Worm (Caenorhabditis elegans): ENCODE results near the gene R10H10.3.
A peak's percentile ranks its signal among the peaks of the same experiment; 100 is the strongest.

The R10H10.3 gene

ce11 chrIV:10403193-10404058 is 15.1 kb downstream of the R10H10.3 start, which contains the start of gene gpa-7 (continued):
- TF ChIP-seq efl-1 (optimal IDR thresholded peaks at IDR 0.05) (peak; percentile 49 to 73), efl-1 (GFP tag; optimal IDR thresholded peaks at IDR 0.05 in 1 of 2) (peak; percentile 4 to 10), blmp-1 (tag; optimal IDR thresholded peaks at IDR 0.05) (peak; percentile 89), nhr-19 (GFP tag; conservative IDR thresholded peaks at IDR 0.05) (peak; percentile 39), fos-1 (tag; optimal IDR thresholded peaks at IDR 0.05) (peak; percentile 27), tlp-1 (tag; optimal IDR thresholded peaks at IDR 0.05) (no peak), nhr-76 (tag; optimal IDR thresholded peaks at IDR 0.05) (no peak), nhr-84 (tag; optimal IDR thresholded peaks at IDR 0.05) (no peak), fkh-8 (tag; optimal IDR thresholded peaks at IDR 0.05) (peak; percentile 88), irx-1 (tag; optimal IDR thresholded peaks at IDR 0.05) (peak; percentile 28), sox-4 (tag; optimal IDR thresholded peaks at IDR 0.05) (no peak), unc-30 (tag; optimal IDR thresholded peaks at IDR 0.05) (no peak), hlh-17 (GFP tag; optimal IDR thresholded peaks at IDR 0.05; ENCODE audit: borderline replicate concordance) (no peak), snu-23 (GFP tag; optimal IDR thresholded peaks at IDR 0.05) (peak; percentile 73), unc-62 (GFP tag; optimal IDR thresholded peaks at IDR 0.05) (no peak), lin-15B (tag; optimal IDR thresholded peaks at IDR 0.05) (no peak), ztf-4 (tag; optimal IDR thresholded peaks at IDR 0.05) (peak; percentile 41), hpl-2 (GFP tag; optimal IDR thresholded peaks at IDR 0.05) (no peak), C04F5.9 (tag; optimal IDR thresholded peaks at IDR 0.05) (no peak), fkh-10 (GFP tag; optimal IDR thresholded peaks at IDR 0.05) (peak; percentile 93), swsn-7 (tag; optimal IDR thresholded peaks at IDR 0.05) (peak; percentile 76), ceh-88 (GFP tag; IDR thresholded peaks at IDR 0.05) (no peak), fkh-4 (tag; optimal IDR thresholded peaks at IDR 0.05; ENCODE audit: borderline replicate concordance) (no peak), mdl-1 (tag; optimal IDR thresholded peaks at IDR 0.05) (peak in 1 of 2 experiments; percentile 49), lin-39 (tag; optimal IDR thresholded peaks at IDR 0.05) (no peak), ceh-63 (GFP tag; optimal IDR thresholded peaks at IDR 0.05) (no peak), nhr-77 (tag; optimal IDR thresholded peaks at IDR 0.05) (peak; percentile 50), egl-13 (tag; optimal IDR thresholded peaks at IDR 0.05) (peak; percentile 86)

ce11 chrIV:10409377-10409776 is 21.1 kb downstream of the R10H10.3 start, which contains the start of gene rfk-1:
Gene rfk-1, minus strand, starts transcription at chrIV:10409477.
- TF ChIP-seq mdl-1 (tag; optimal IDR thresholded peaks at IDR 0.05): no peak
- no peak for TF ChIP-seq nhr-71 (tag; optimal IDR thresholded peaks at IDR 0.05)
- no peak for TF ChIP-seq nhr-77 (tag; optimal IDR thresholded peaks at IDR 0.05)
- no peak for TF ChIP-seq lin-14 (GFP tag; optimal IDR thresholded peaks at IDR 0.05)
- no peak for TF ChIP-seq unc-62 (GFP tag; optimal IDR thresholded peaks at IDR 0.05)
- TF ChIP-seq nhr-85 (tag): no peak
- TF ChIP-seq C16A3.4 (tag; optimal IDR thresholded peaks at IDR 0.05): no peak
- TF ChIP-seq nhr-20 (tag; optimal IDR thresholded peaks at IDR 0.05): no peak
- no peak for TF ChIP-seq F16B12.6 (tag; optimal IDR thresholded peaks at IDR 0.05)
- no peak for TF ChIP-seq blmp-1 (tag; optimal IDR thresholded peaks at IDR 0.05)

- TF ChIP-seq fos-1 (tag; optimal IDR thresholded peaks at IDR 0.05) (no peak), nhr-85 (tag) (peak; percentile 17)
Measured at ce11 chrIV:10413828-10414227, 25.5 kb downstream of the R10H10.3 start, which contains the start of gene R10H10.7. Gene R10H10.7, minus strand, starts transcription at chrIV:10413928.

ce11 chrIV:10417781-10418180 is 29.5 kb downstream of the R10H10.3 start, which contains the start of gene F13B12.6:
Gene F13B12.6, minus strand, starts transcription at chrIV:10417881.
- no peak for TF ChIP-seq pag-3 (tag; optimal IDR thresholded peaks at IDR 0.05; ENCODE audit: borderline replicate concordance, insufficient read depth)
- TF ChIP-seq ztf-4 (tag; optimal IDR thresholded peaks at IDR 0.05): no peak
- no peak for TF ChIP-seq C34B4.2 (tag; optimal IDR thresholded peaks at IDR 0.05)
- no peak for TF ChIP-seq nhr-84 (tag; optimal IDR thresholded peaks at IDR 0.05)
- no peak for TF ChIP-seq nhr-90 (tag; optimal IDR thresholded peaks at IDR 0.05; ENCODE audit: poor library complexity)
- no peak for TF ChIP-seq unc-62 (GFP tag; optimal IDR thresholded peaks at IDR 0.05)
- no peak for TF ChIP-seq aly-2 (tag; optimal IDR thresholded peaks at IDR 0.05)
- no peak for TF ChIP-seq C16A3.4 (tag; optimal IDR thresholded peaks at IDR 0.05)
- no peak for TF ChIP-seq nhr-77 (tag; optimal IDR thresholded peaks at IDR 0.05)
- no peak for TF ChIP-seq hpl-2 (GFP tag; optimal IDR thresholded peaks at IDR 0.05)
- TF ChIP-seq fkh-10 (GFP tag; optimal IDR thresholded peaks at IDR 0.05): no peak
- no peak for TF ChIP-seq isw-1 (GFP tag; IDR thresholded peaks at IDR 0.05)
- no peak for TF ChIP-seq lsy-2 (tag; optimal IDR thresholded peaks at IDR 0.05)
- TF ChIP-seq nhr-28 (tag; optimal IDR thresholded peaks at IDR 0.05): no peak
- TF ChIP-seq nhr-76 (tag; optimal IDR thresholded peaks at IDR 0.05): no peak
- TF ChIP-seq elt-2 (tag; optimal IDR thresholded peaks at IDR 0.05): no peak
- TF ChIP-seq ceh-88 (GFP tag; IDR thresholded peaks at IDR 0.05): no peak
- TF ChIP-seq unc-98 (GFP tag; IDR thresholded peaks at IDR 0.05): no peak
- no peak for TF ChIP-seq jun-1 (tag; optimal IDR thresholded peaks at IDR 0.05)
